Worm (Caenorhabditis elegans): ENCODE results near the gene str-18.

str-18 gene

ce11 chrV:15719570-15719969, 22.2 kb downstream of the str-18 start, which contains the start of gene Y6E2A.7:
Gene Y6E2A.7, plus strand, starts transcription at chrV:15719870.
- TF ChIP-seq tbx-11 (GFP tag; IDR thresholded peaks at IDR 0.05) = no peak
- no peak for TF ChIP-seq tra-4 (tag; optimal IDR thresholded peaks at IDR 0.05)
- no peak for TF ChIP-seq sea-1 (GFP tag; conservative IDR thresholded peaks at IDR 0.05)
- no peak for TF ChIP-seq flt-1 (GFP tag; IDR thresholded peaks at IDR 0.05)
- TF ChIP-seq hmbx-1 (tag; optimal IDR thresholded peaks at IDR 0.05) = no peak
- no peak for TF ChIP-seq scrt-1 (GFP tag; IDR thresholded peaks at IDR 0.05)
- TF ChIP-seq hmg-4 (GFP tag; optimal IDR thresholded peaks at IDR 0.05) = no peak
- no peak for TF ChIP-seq pes-1 (GFP tag; IDR thresholded peaks at IDR 0.05)
- TF ChIP-seq tbx-37 (GFP tag; conservative IDR thresholded peaks at IDR 0.05) = no peak
- no peak for TF ChIP-seq ets-7 (tag; optimal IDR thresholded peaks at IDR 0.05)
- TF ChIP-seq ama-1 (optimal IDR thresholded peaks at IDR 0.05) = no peak
- TF ChIP-seq ceh-36 (tag; optimal IDR thresholded peaks at IDR 0.05) = no peak
- TF ChIP-seq hnd-1 (tag; optimal IDR thresholded peaks at IDR 0.05) = no peak
- no peak for TF ChIP-seq aly-1 (tag; optimal IDR thresholded peaks at IDR 0.05)
- no peak for TF ChIP-seq B0310.2 (tag; optimal IDR thresholded peaks at IDR 0.05)
- no peak for TF ChIP-seq ceh-13 (GFP tag; optimal IDR thresholded peaks at IDR 0.05)

ce11 chrV:15718562-15718961, 23.2 kb downstream of the str-18 start, which contains the start of gene Y6E2A.5:
Gene Y6E2A.5, minus strand, starts transcription at chrV:15718662.
- TF ChIP-seq scrt-1 (GFP tag; IDR thresholded peaks at IDR 0.05) (no peak), hmbx-1 (tag; optimal IDR thresholded peaks at IDR 0.05) (no peak), hnd-1 (tag; optimal IDR thresholded peaks at IDR 0.05) (no peak), tbx-37 (GFP tag; conservative IDR thresholded peaks at IDR 0.05) (no peak), ets-7 (tag; optimal IDR thresholded peaks at IDR 0.05) (no peak)

- TF ChIP-seq hmbx-1 (tag; optimal IDR thresholded peaks at IDR 0.05) = no peak
- TF ChIP-seq hnd-1 (tag; optimal IDR thresholded peaks at IDR 0.05) = no peak
- TF ChIP-seq ama-1 (optimal IDR thresholded peaks at IDR 0.05) = no peak
- TF ChIP-seq tbx-11 (GFP tag; IDR thresholded peaks at IDR 0.05) = no peak
- no peak for TF ChIP-seq pes-1 (GFP tag; IDR thresholded peaks at IDR 0.05)
- TF ChIP-seq sea-1 (GFP tag; conservative IDR thresholded peaks at IDR 0.05) = no peak
- no peak for TF ChIP-seq ceh-36 (tag; optimal IDR thresholded peaks at IDR 0.05)
- no peak for TF ChIP-seq hmg-4 (GFP tag; optimal IDR thresholded peaks at IDR 0.05)
- TF ChIP-seq B0310.2 (tag; optimal IDR thresholded peaks at IDR 0.05) = no peak
- no peak for TF ChIP-seq tbx-37 (GFP tag; conservative IDR thresholded peaks at IDR 0.05)
- TF ChIP-seq ceh-13 (GFP tag; optimal IDR thresholded peaks at IDR 0.05) = no peak
- TF ChIP-seq scrt-1 (GFP tag; IDR thresholded peaks at IDR 0.05) = no peak
- TF ChIP-seq ets-7 (tag; optimal IDR thresholded peaks at IDR 0.05) = no peak
- no peak for TF ChIP-seq flt-1 (GFP tag; IDR thresholded peaks at IDR 0.05)
- no peak for TF ChIP-seq aly-1 (tag; optimal IDR thresholded peaks at IDR 0.05)
- TF ChIP-seq tra-4 (tag; optimal IDR thresholded peaks at IDR 0.05) = no peak
- TF ChIP-seq F13C5.2 (tag; optimal IDR thresholded peaks at IDR 0.05) = no peak
These were observed 25.1 kb downstream of the str-18 start, which contains the start of gene Y6E2A.4 for ce11 chrV:15716679-15717078. Gene Y6E2A.4, minus strand, starts transcription at chrV:15716779.

ce11 chrV:15715636-15716035, 26.1 kb downstream of the str-18 start:
- no peak for TF ChIP-seq pes-1 (GFP tag; IDR thresholded peaks at IDR 0.05)
- TF ChIP-seq flt-1 (GFP tag; IDR thresholded peaks at IDR 0.05) = no peak
- no peak for TF ChIP-seq F13C5.2 (tag; optimal IDR thresholded peaks at IDR 0.05)
- no peak for TF ChIP-seq hmbx-1 (tag; optimal IDR thresholded peaks at IDR 0.05)
- TF ChIP-seq ama-1 (optimal IDR thresholded peaks at IDR 0.05) = no peak
- TF ChIP-seq hnd-1 (tag; optimal IDR thresholded peaks at IDR 0.05) = no peak
- no peak for TF ChIP-seq hmg-4 (GFP tag; optimal IDR thresholded peaks at IDR 0.05)
- TF ChIP-seq ceh-36 (tag; optimal IDR thresholded peaks at IDR 0.05) = no peak
- no peak for TF ChIP-seq tbx-37 (GFP tag; conservative IDR thresholded peaks at IDR 0.05)
- no peak for TF ChIP-seq tra-4 (tag; optimal IDR thresholded peaks at IDR 0.05)
- TF ChIP-seq tbx-11 (GFP tag; IDR thresholded peaks at IDR 0.05) = no peak
- TF ChIP-seq scrt-1 (GFP tag; IDR thresholded peaks at IDR 0.05) = no peak
- TF ChIP-seq ets-7 (tag; optimal IDR thresholded peaks at IDR 0.05) = no peak
- no peak for TF ChIP-seq ceh-13 (GFP tag; optimal IDR thresholded peaks at IDR 0.05)
- TF ChIP-seq B0310.2 (tag; optimal IDR thresholded peaks at IDR 0.05) = no peak
- TF ChIP-seq sea-1 (GFP tag; conservative IDR thresholded peaks at IDR 0.05) = no peak

ce11 chrV:15712385-15712784, 29.4 kb downstream of the str-18 start:
- TF ChIP-seq ets-7 (tag; optimal IDR thresholded peaks at IDR 0.05) (no peak), ceh-36 (tag; optimal IDR thresholded peaks at IDR 0.05) (no peak), ceh-13 (GFP tag; optimal IDR thresholded peaks at IDR 0.05) (no peak), scrt-1 (GFP tag; IDR thresholded peaks at IDR 0.05) (no peak), hmbx-1 (tag; optimal IDR thresholded peaks at IDR 0.05) (no peak)

- TF ChIP-seq tra-4 (tag; optimal IDR thresholded peaks at IDR 0.05) (no peak), B0310.2 (tag; optimal IDR thresholded peaks at IDR 0.05) (no peak), tbx-11 (GFP tag; IDR thresholded peaks at IDR 0.05) (no peak), ceh-13 (GFP tag; optimal IDR thresholded peaks at IDR 0.05) (no peak), sea-1 (GFP tag; conservative IDR thresholded peaks at IDR 0.05) (no peak), F13C5.2 (tag; optimal IDR thresholded peaks at IDR 0.05) (no peak), hnd-1 (tag; optimal IDR thresholded peaks at IDR 0.05) (no peak), ets-7 (tag; optimal IDR thresholded peaks at IDR 0.05) (no peak), hmbx-1 (tag; optimal IDR thresholded peaks at IDR 0.05) (no peak), tbx-37 (GFP tag; conservative IDR thresholded peaks at IDR 0.05) (no peak), ceh-36 (tag; optimal IDR thresholded peaks at IDR 0.05) (no peak), aly-1 (tag; optimal IDR thresholded peaks at IDR 0.05) (no peak)
These were observed 29.9 kb downstream of the str-18 start, which contains the start of gene str-101 for ce11 chrV:15711898-15712297. Gene str-101, minus strand, starts transcription at chrV:15711998.

ce11 chrV:15710401-15710800, 31.4 kb downstream of the str-18 start, which contains the start of gene Y6E2A.1:
Gene Y6E2A.1, minus strand, starts transcription at chrV:15710501.
- TF ChIP-seq hnd-1 (tag; optimal IDR thresholded peaks at IDR 0.05) (no peak), ama-1 (optimal IDR thresholded peaks at IDR 0.05) (no peak), flt-1 (GFP tag; IDR thresholded peaks at IDR 0.05) (no peak), tbx-11 (GFP tag; IDR thresholded peaks at IDR 0.05) (no peak), tra-4 (tag; optimal IDR thresholded peaks at IDR 0.05) (no peak), scrt-1 (GFP tag; IDR thresholded peaks at IDR 0.05) (no peak), aly-1 (tag; optimal IDR thresholded peaks at IDR 0.05) (no peak), ceh-13 (GFP tag; optimal IDR thresholded peaks at IDR 0.05) (no peak), tbx-37 (GFP tag; conservative IDR thresholded peaks at IDR 0.05) (no peak), ceh-36 (tag; optimal IDR thresholded peaks at IDR 0.05) (no peak), hmbx-1 (tag; optimal IDR thresholded peaks at IDR 0.05) (no peak), B0310.2 (tag; optimal IDR thresholded peaks at IDR 0.05) (no peak), F13C5.2 (tag; optimal IDR thresholded peaks at IDR 0.05) (no peak), sea-1 (GFP tag; conservative IDR thresholded peaks at IDR 0.05) (no peak), pes-1 (GFP tag; IDR thresholded peaks at IDR 0.05) (no peak), ets-7 (tag; optimal IDR thresholded peaks at IDR 0.05) (no peak), hmg-4 (GFP tag; optimal IDR thresholded peaks at IDR 0.05) (no peak)
